Worm (Caenorhabditis elegans): ENCODE measurements around the gene col-155.

- TF ChIP-seq elt-1 (tag; optimal IDR thresholded peaks at IDR 0.05; ENCODE audit: borderline replicate concordance, insufficient read depth), result no peak
- no peak for TF ChIP-seq pha-4 (tag; optimal IDR thresholded peaks at IDR 0.05)
- TF ChIP-seq lin-13 (tag; optimal IDR thresholded peaks at IDR 0.05), result no peak
These were observed 47.8 kb downstream of the col-155 start, which contains the start of gene T02E9.5 for ce11 chrV:11341913-11342312.

Measured in whole organism, mixed stage, embryonic.